Fruit fly (Drosophila melanogaster) whole organism, embryonic: ENCODE results near the gene MEP-1.

ENCODE experiments used
- Atf6 ChIP-seq: fragments of 200-800 bp; sonication (Bioruptor generic); IDR thresholded peaks from 2 replicates; pipeline ENCODE4 v1.3.6; 2022; ENCODE audit warnings: missing biosample characterization, missing genetic modification characterization
- B-H1 ChIP-seq: fragments of 200-800 bp; sonication (Bioruptor generic); IDR thresholded peaks from 3 replicates; pipeline ENCODE4 v1.3.6; 2022; ENCODE audit warnings: missing biosample characterization, missing genetic modification characterization
- B-H2 ChIP-seq: fragments of 200-800 bp; sonication (Bioruptor generic); optimal IDR thresholded peaks from 2 replicates; lab custom pipeline; 2018; ENCODE audit warnings: missing biosample characterization, mild to moderate bottlenecking, missing genetic modification characterization
- Blimp-1 ChIP-seq: fragments of 200-800 bp; sonication (Bioruptor generic); optimal IDR thresholded peaks from 3 replicates; lab custom pipeline; 2018; ENCODE audit warnings: missing biosample characterization, missing genetic modification characterization, mild to moderate bottlenecking, moderate library complexity, missing genetic modification reagents
- BtbVII ChIP-seq: fragments of 200-800 bp; sonication (Bioruptor generic); optimal IDR thresholded peaks from 3 replicates; lab custom pipeline; 2017; ENCODE audit warnings: missing biosample characterization, mild to moderate bottlenecking, missing genetic modification characterization
- C15 ChIP-seq: fragments of 200-800 bp; sonication (Bioruptor generic); IDR thresholded peaks from 3 replicates; pipeline ENCODE4 v1.3.6; 2022; ENCODE audit warnings: missing biosample characterization, missing genetic modification characterization
- CG10209 ChIP-seq: fragments of 200-800 bp; sonication (Bioruptor generic); optimal IDR thresholded peaks from 3 replicates; lab custom pipeline; 2017; ENCODE audit warnings: missing biosample characterization, mild to moderate bottlenecking, missing genetic modification characterization, missing genetic modification reagents
- CG10274 ChIP-seq: fragments of 200-800 bp; sonication (Bioruptor generic); optimal IDR thresholded peaks from 3 replicates; lab custom pipeline; 2017; ENCODE audit warnings: missing biosample characterization, mild to moderate bottlenecking, missing genetic modification characterization
- CG11504 ChIP-seq: fragments of 200-800 bp; sonication (Bioruptor generic); optimal IDR thresholded peaks from 3 replicates; lab custom pipeline; 2019; ENCODE audit warnings: missing biosample characterization, mild to moderate bottlenecking, missing genetic modification characterization, moderate library complexity
- CG1233 ChIP-seq: fragments of 200-800 bp; sonication (Bioruptor generic); optimal IDR thresholded peaks from 4 replicates; lab custom pipeline; 2018; ENCODE audit warnings: missing biosample characterization, mild to moderate bottlenecking, missing genetic modification characterization
- CG14050 ChIP-seq: fragments of 200-800 bp; sonication (Bioruptor generic); IDR thresholded peaks from 3 replicates; pipeline ENCODE4 v1.3.6; 2022; ENCODE audit warnings: missing biosample characterization, missing genetic modification characterization
- CG15479 ChIP-seq: fragments of 200-800 bp; sonication (Bioruptor generic); optimal IDR thresholded peaks from 3 replicates; lab custom pipeline; 2019; ENCODE audit warnings: missing biosample characterization, mild to moderate bottlenecking, missing genetic modification characterization, moderate library complexity
- CG2120 ChIP-seq: fragments of 200-800 bp; sonication (Bioruptor generic); optimal IDR thresholded peaks from 3 replicates; lab custom pipeline; 2016; ENCODE audit warnings: missing biosample characterization, missing genetic modification characterization
- CG2199 ChIP-seq: fragments of 200-800 bp; sonication (Bioruptor generic); IDR thresholded peaks from 3 replicates; pipeline ENCODE4 v1.3.6; 2022; ENCODE audit warnings: missing biosample characterization, missing genetic modification characterization
- CG2202 ChIP-seq: fragments of 200-800 bp; sonication (Bioruptor generic); optimal IDR thresholded peaks from 2 replicates; lab custom pipeline; 2018; ENCODE audit warnings: missing biosample characterization, mild to moderate bottlenecking, missing genetic modification characterization
- CG3065 ChIP-seq: fragments of 200-800 bp; sonication (Bioruptor generic); optimal IDR thresholded peaks from 2 replicates; lab custom pipeline; 2016; ENCODE audit warnings: missing biosample characterization, missing genetic modification characterization
- CG32772 ChIP-seq: fragments of 200-800 bp; sonication (Bioruptor generic); IDR thresholded peaks from 2 replicates; pipeline ENCODE4 v1.3.6; 2022; ENCODE audit warnings: missing biosample characterization, missing genetic modification characterization
- CG3838 ChIP-seq: fragments of 200-800 bp; sonication (Bioruptor generic); optimal IDR thresholded peaks from 3 replicates; lab custom pipeline; 2016; ENCODE audit warnings: missing biosample characterization, missing genetic modification characterization
- CG3995 ChIP-seq: fragments of 200-800 bp; sonication (Bioruptor generic); optimal IDR thresholded peaks from 3 replicates; lab custom pipeline; 2016; ENCODE audit warnings: missing biosample characterization, missing genetic modification characterization
- CG5953 ChIP-seq: fragments of 200-800 bp; sonication (Bioruptor generic); IDR thresholded peaks from 2 replicates; pipeline ENCODE4 v1.3.6; 2022; ENCODE audit warnings: missing biosample characterization, missing genetic modification characterization
- CG6683 ChIP-seq: fragments of 200-800 bp; sonication (Bioruptor generic); optimal IDR thresholded peaks from 2 replicates; lab custom pipeline; 2017; ENCODE audit warnings: missing biosample characterization, mild to moderate bottlenecking, missing genetic modification characterization, missing genetic modification reagents
- CG8388 ChIP-seq: fragments of 200-800 bp; sonication (Bioruptor generic); optimal IDR thresholded peaks from 2 replicates; lab custom pipeline; 2019; ENCODE audit warnings: missing biosample characterization, mild to moderate bottlenecking, missing genetic modification characterization, moderate library complexity
- CG8924 ChIP-seq: fragments of 200-800 bp; optimal IDR thresholded peaks from 3 replicates; lab custom pipeline; 2019; ENCODE audit warnings: missing biosample characterization, mild to moderate bottlenecking, missing genetic modification characterization, moderate library complexity
- CoRest ChIP-seq: fragments of 200-800 bp; sonication (Bioruptor generic); optimal IDR thresholded peaks from 3 replicates; lab custom pipeline; 2018; ENCODE audit warnings: missing biosample characterization, mild to moderate bottlenecking, missing genetic modification characterization, moderate library complexity
- D19B ChIP-seq: fragments of 200-800 bp; sonication (Bioruptor generic); optimal IDR thresholded peaks from 2 replicates; lab custom pipeline; 2017; ENCODE audit warnings: missing biosample characterization, mild to moderate bottlenecking, missing genetic modification characterization
- Dad ChIP-seq: fragments of 200-800 bp; sonication (Bioruptor generic); optimal IDR thresholded peaks from 3 replicates; lab custom pipeline; 2016; ENCODE audit warnings: missing biosample characterization, missing genetic modification characterization
- Doc3 ChIP-seq: fragments of 200-800 bp; sonication (Bioruptor generic); IDR thresholded peaks from 3 replicates; pipeline ENCODE4 v1.3.6; 2022; ENCODE audit warnings: missing biosample characterization, missing genetic modification characterization; ENCODE audit not compliant: partially characterized antibody
- Ets65A ChIP-seq: fragments of 200-800 bp; sonication (Bioruptor generic); peaks from one replicate; lab custom pipeline; 2016; ENCODE audit warnings: missing biosample characterization, missing genetic modification characterization
- Hmx ChIP-seq: fragments of 200-800 bp; sonication (Bioruptor generic); optimal IDR thresholded peaks from 2 replicates; lab custom pipeline; 2016; ENCODE audit warnings: missing biosample characterization, missing genetic modification characterization
- Hr51 ChIP-seq, 2 experiments: fragments of 200-800 bp; sonication (Bioruptor generic); optimal IDR thresholded peaks; 2 replicates in 1 of 2; 3 replicates in 1 of 2; lab custom pipeline; 2016 to 2018; ENCODE audit warnings: missing biosample characterization in 2 of 2, missing genetic modification characterization in 2 of 2, mild to moderate bottlenecking in 1 of 2, moderate library complexity in 1 of 2
- MTF-1 ChIP-seq: fragments of 200-800 bp; sonication (Bioruptor generic); optimal IDR thresholded peaks from 2 replicates; lab custom pipeline; 2018; ENCODE audit warnings: missing biosample characterization, mild to moderate bottlenecking, missing genetic modification characterization, borderline replicate concordance
- Med ChIP-seq: fragments of 200-800 bp; sonication (Bioruptor generic); peaks from one replicate; lab custom pipeline; 2016; ENCODE audit warnings: missing biosample characterization, missing genetic modification characterization, mild to moderate bottlenecking, inconsistent platforms, moderate library complexity
- NK7.1 ChIP-seq: fragments of 200-800 bp; sonication (Bioruptor generic); optimal IDR thresholded peaks from 3 replicates; lab custom pipeline; 2016; ENCODE audit warnings: missing biosample characterization, missing genetic modification characterization
- br ChIP-seq: fragments of >200 bp; optimal IDR thresholded peaks from 2 replicates; lab custom pipeline; 2017
- crol ChIP-seq: fragments of 200-800 bp; sonication (Bioruptor generic); IDR thresholded peaks from 2 replicates; pipeline ENCODE4 v1.3.6; 2022; ENCODE audit warnings: missing biosample characterization, missing genetic modification characterization
- cwo ChIP-seq: fragments of 200-800 bp; sonication (Bioruptor generic); optimal IDR thresholded peaks from 3 replicates; lab custom pipeline; 2017; ENCODE audit warnings: missing biosample characterization, missing genetic modification characterization, mild to moderate bottlenecking, moderate library complexity, missing genetic modification reagents
- dm ChIP-seq: fragments of 200-800 bp; sonication (Bioruptor generic); optimal IDR thresholded peaks from 3 replicates; lab custom pipeline; 2016; ENCODE audit warnings: missing biosample characterization, missing genetic modification characterization
- dmrt99B ChIP-seq: fragments of 200-800 bp; sonication (Bioruptor generic); optimal IDR thresholded peaks from 2 replicates; lab custom pipeline; 2018; ENCODE audit warnings: missing biosample characterization, mild to moderate bottlenecking, missing genetic modification characterization, moderate library complexity
- fru ChIP-seq: fragments of >200 bp; optimal IDR thresholded peaks from 2 replicates; lab custom pipeline; 2017
- inv ChIP-seq: fragments of 200-800 bp; sonication (Bioruptor generic); IDR thresholded peaks from 2 replicates; pipeline ENCODE4 v1.3.6; 2022; ENCODE audit warnings: missing biosample characterization, missing genetic modification characterization; ENCODE audit not compliant: partially characterized antibody
- pan ChIP-seq, 4 experiments: fragments of >200 bp in 3 of 4; fragments of 200-800 bp in 1 of 4; sonication (Bioruptor generic) in 1 of 4; optimal IDR thresholded peaks in 3 of 4; IDR thresholded peaks in 1 of 4; 2 replicates each; pipeline versions ENCODE4 v1.3.6 to Lab custom; 2017 to 2022; ENCODE audit warnings: missing biosample characterization in 2 of 4, missing genetic modification characterization in 2 of 4, mixed read lengths in 1 of 4
- peb ChIP-seq: fragments of 200-800 bp; sonication (Bioruptor generic); IDR thresholded peaks from 2 replicates; pipeline ENCODE4 v1.3.6; 2022; ENCODE audit warnings: missing biosample characterization, missing genetic modification characterization
- pum ChIP-seq: fragments of 200-800 bp; sonication (Bioruptor generic); optimal IDR thresholded peaks from 2 replicates; lab custom pipeline; 2016; ENCODE audit warnings: missing biosample characterization, missing genetic modification characterization
- sim ChIP-seq: fragments of 200-800 bp; sonication (Bioruptor generic); IDR thresholded peaks from 2 replicates; pipeline ENCODE4 v1.3.6; 2022; ENCODE audit warnings: missing biosample characterization, missing genetic modification characterization
- ssp ChIP-seq: fragments of 200-800 bp; sonication (Bioruptor generic); IDR thresholded peaks from 2 replicates; pipeline ENCODE4 v1.3.6; 2022; ENCODE audit warnings: missing biosample characterization, missing genetic modification characterization
- stwl ChIP-seq: fragments of 200-800 bp; sonication (Bioruptor generic); optimal IDR thresholded peaks from 3 replicates; lab custom pipeline; 2018; ENCODE audit warnings: missing biosample characterization, mild to moderate bottlenecking, missing genetic modification characterization, moderate library complexity
- tup ChIP-seq: fragments of 200-800 bp; sonication (Bioruptor generic); optimal IDR thresholded peaks from 2 replicates; lab custom pipeline; 2016; ENCODE audit warnings: missing biosample characterization, mild to moderate bottlenecking, missing genetic modification characterization, moderate library complexity
- wor ChIP-seq: fragments of 200-800 bp; sonication (Bioruptor generic); IDR thresholded peaks from 2 replicates; pipeline ENCODE4 v1.3.6; 2022; ENCODE audit warnings: missing biosample characterization, missing genetic modification characterization

MEP-1 gene

dm6 chr3L:2634929-2635799 lies 3.6 kb downstream of the MEP-1 start (continued):
- peak; percentile 78 for TF ChIP-seq CG6683 (GFP tag; lab: Kevin White, UChicago)
- TF ChIP-seq MTF-1 (GFP tag; lab: Kevin White, UChicago) = peak; percentile 94
- peak; percentile 76 for TF ChIP-seq CG10209 (GFP tag; lab: Kevin White, UChicago)
- TF ChIP-seq pan (optimal IDR thresholded peaks at IDR 0.05; lab: Kevin White, UChicago) = no peak
- peak in 1 of 2 experiments; percentile 80 for TF ChIP-seq pan (GFP tag; optimal IDR thresholded peaks at IDR 0.05 in 1 of 2, IDR thresholded peaks at IDR 0.05 in 1 of 2)
- TF ChIP-seq CG8924 (tag; lab: Kevin White, UChicago) = peak; percentile 47
- TF ChIP-seq Blimp-1 (GFP tag; lab: Kevin White, UChicago) = peak; percentile 49
- peak; percentile 46 for TF ChIP-seq CG3838 (GFP tag; lab: Kevin White, UChicago)
- peak; percentile 48 for TF ChIP-seq cwo (GFP tag; lab: Kevin White, UChicago)
- TF ChIP-seq NK7.1 (GFP tag; lab: Kevin White, UChicago) = peak; percentile 76
- peak; percentile 75 for TF ChIP-seq sim (GFP tag; lab: Robert Waterston, UW)
- TF ChIP-seq CG15479 (GFP tag; lab: Kevin White, UChicago) = peak; percentile 55
- TF ChIP-seq ssp (GFP tag; lab: Robert Waterston, UW) = peak; percentile 52
- no peak for TF ChIP-seq br
- peak; percentile 67 for TF ChIP-seq CG3995 (GFP tag; lab: Kevin White, UChicago)
- TF ChIP-seq D19B (GFP tag; lab: Kevin White, UChicago) = peak; percentile 50
- TF ChIP-seq Doc3 (GFP tag; lab: Robert Waterston, UW) = peak; percentile 66; the same call in 2 of the 3 replicates
- TF ChIP-seq stwl (tag; lab: Kevin White, UChicago) = peak; percentile 95
- TF ChIP-seq CG3065 (GFP tag; lab: Kevin White, UChicago) = peak; percentile 58
- peak; percentile 90 for TF ChIP-seq BtbVII (GFP tag; lab: Kevin White, UChicago)
- TF ChIP-seq CG5953 = peak; percentile 63; the same call in 1 of the 2 replicates
- peak; percentile 81 for TF ChIP-seq Atf6 (GFP tag; lab: Robert Waterston, UW)
- TF ChIP-seq CoRest (tag; lab: Kevin White, UChicago) = peak; percentile 68
- peak; percentile 98 for TF ChIP-seq Med (GFP tag; lab: Kevin White, UChicago)
- peak; percentile 75; the same call in 2 of the 3 replicates for TF ChIP-seq CG14050 (GFP tag; lab: Robert Waterston, UW)
- TF ChIP-seq CG1233 (GFP tag; lab: Kevin White, UChicago) = peak; percentile 85
- TF ChIP-seq CG2202 (tag; lab: Kevin White, UChicago) = peak; percentile 75
- TF ChIP-seq CG10274 (GFP tag; lab: Kevin White, UChicago) = peak; percentile 74
- TF ChIP-seq wor = 0 out of 2 replicates have a peak, but pooled peaks have one; percentile 18
- peak; percentile 93 for TF ChIP-seq dm (GFP tag; lab: Kevin White, UChicago)
- TF ChIP-seq dmrt99B (tag; lab: Kevin White, UChicago) = peak; percentile 66
- TF ChIP-seq tup = peak; percentile 42
- TF ChIP-seq fru (lab: Kevin White, UChicago) = no peak
- peak; percentile 56; the same call in 1 of the 2 replicates for TF ChIP-seq CG32772 (GFP tag; lab: Robert Waterston, UW)
- TF ChIP-seq CG8388 (GFP tag; lab: Kevin White, UChicago) = peak; percentile 75
- TF ChIP-seq Ets65A (GFP tag; lab: Kevin White, UChicago) = peak; percentile 98
- peak; percentile 58; the same call in 2 of the 3 replicates for TF ChIP-seq B-H1 (GFP tag; lab: Robert Waterston, UW)
- peak; percentile 68 for TF ChIP-seq CG11504
- TF ChIP-seq crol = peak; percentile 89
- TF ChIP-seq B-H2 (GFP tag; lab: Kevin White, UChicago) = peak; percentile 91
- peak; percentile 50; the same call in 1 of the 3 replicates for TF ChIP-seq C15
- peak; percentile 71 for TF ChIP-seq inv
- TF ChIP-seq Hmx (GFP tag; lab: Kevin White, UChicago) = no peak
- TF ChIP-seq peb (GFP tag; lab: Robert Waterston, UW) = peak; percentile 51; the same call in 1 of the 2 replicates
- TF ChIP-seq Dad (GFP tag; lab: Kevin White, UChicago) = peak; percentile 92
- peak; percentile 71 for TF ChIP-seq CG2120 (GFP tag; lab: Kevin White, UChicago)
- peak; percentile 65; the same call in 1 of the 3 replicates for TF ChIP-seq CG2199 (GFP tag; lab: Robert Waterston, UW)
- peak; percentile 72 to 79 for TF ChIP-seq Hr51 (GFP tag; optimal IDR thresholded peaks at IDR 0.05; lab: Kevin White, UChicago)
- peak; percentile 47 for TF ChIP-seq pum
